Worm (Caenorhabditis elegans): Measurements from ENCODE around the gene fre-1.
"Not testable (repeated sequence)": the region's sequence is repeated elsewhere in the genome, so short reads cannot be mapped to it uniquely, and the experiment has no call there.

The fre-1 gene

ce11 chrV:20090698-20091313, 3.3 kb upstream of the fre-1 start, which contains the start of the genes dcs-1 and sec-23:
Gene dcs-1 (minus strand): TSS chrV:20090743.
Gene sec-23 (plus strand): TSS chrV:20091263.
- TF ChIP-seq hmg-20 (GFP tag; IDR thresholded peaks at IDR 0.05): no peak
- TF ChIP-seq D2030.7 (GFP tag; IDR thresholded peaks at IDR 0.05): 0 out of 2 replicates have a peak, but pooled peaks have one; percentile 11
- TF ChIP-seq ztf-3 (GFP tag; optimal IDR thresholded peaks at IDR 0.05): no peak
- peak; percentile 12 for TF ChIP-seq snpc-3.4 (tag; optimal IDR thresholded peaks at IDR 0.05)
- 0 out of 2 replicates have a peak, but pooled peaks have one; percentile 21 for TF ChIP-seq dox-1 (GFP tag; IDR thresholded peaks at IDR 0.05)
- no peak for TF ChIP-seq C17E4.6 (GFP tag; IDR thresholded peaks at IDR 0.05)
- TF ChIP-seq let-607 (tag; optimal IDR thresholded peaks at IDR 0.05): peak; percentile 97 to 98
- peak in 1 of 2 experiments; percentile 15 for TF ChIP-seq rec-8 (tag; optimal IDR thresholded peaks at IDR 0.05)
- no peak for TF ChIP-seq F23B12.7 (tag; optimal IDR thresholded peaks at IDR 0.05; ENCODE audit: insufficient read depth)

ce11 chrV:20088340-20088739, 805 bp upstream of the fre-1 start:
- TF ChIP-seq snpc-1.3 (tag; optimal IDR thresholded peaks at IDR 0.05; ENCODE audit: insufficient read depth): peak; percentile 48
- peak; percentile 93 for TF ChIP-seq pbrm-1 (GFP tag; IDR thresholded peaks at IDR 0.05)
- TF ChIP-seq Y53G8AR.9 (GFP tag; conservative IDR thresholded peaks at IDR 0.05): peak; percentile 70; the same call in 1 of the 2 replicates
- TF ChIP-seq lin-26 (GFP tag; IDR thresholded peaks at IDR 0.05): peak; percentile 17; the same call in 1 of the 2 replicates
- peak; percentile 63 for TF ChIP-seq rcor-1 (GFP tag; IDR thresholded peaks at IDR 0.05)
- peak; percentile 47; the same call in 1 of the 2 replicates for TF ChIP-seq mcd-1 (GFP tag; IDR thresholded peaks at IDR 0.05)
- peak; percentile 44; the same call in 1 of the 2 replicates for TF ChIP-seq attf-3 (GFP tag; conservative IDR thresholded peaks at IDR 0.05)
- peak; percentile 91 for TF ChIP-seq snpc-1.1 (tag; optimal IDR thresholded peaks at IDR 0.05; ENCODE audit: insufficient read depth)
- peak; percentile 99 for TF ChIP-seq D2030.7 (GFP tag; IDR thresholded peaks at IDR 0.05)
- TF ChIP-seq hmg-1.2 (GFP tag; IDR thresholded peaks at IDR 0.05): peak; percentile 77
- peak; percentile 66 for TF ChIP-seq tbp1 (GFP tag; optimal IDR thresholded peaks at IDR 0.05)
- TF ChIP-seq cebp-1 (GFP tag; IDR thresholded peaks at IDR 0.05): not testable (repeated sequence)
- TF ChIP-seq cebp-1 (tag; optimal IDR thresholded peaks at IDR 0.05): peak; percentile 14
- peak; percentile 67; the same call in 1 of the 2 replicates for TF ChIP-seq ekl-4 (GFP tag; IDR thresholded peaks at IDR 0.05)
- peak; percentile 49 for TF ChIP-seq lsl-1 (GFP tag; optimal IDR thresholded peaks at IDR 0.05)
- TF ChIP-seq F37B4.10 (GFP tag; IDR thresholded peaks at IDR 0.05): 0 out of 2 replicates have a peak, but pooled peaks have one; percentile 58
- peak; percentile 60; the same call in 1 of the 2 replicates for TF ChIP-seq ztf-28 (GFP tag; IDR thresholded peaks at IDR 0.05)
- peak; percentile 50 for TF ChIP-seq snpc-3.4 (tag; optimal IDR thresholded peaks at IDR 0.05)
- 0 out of 2 replicates have a peak, but pooled peaks have one; percentile 32 for TF ChIP-seq nfyb-1 (GFP tag; IDR thresholded peaks at IDR 0.05)
- TF ChIP-seq B0336.3 (GFP tag; IDR thresholded peaks at IDR 0.05): peak; percentile 55; the same call in 1 of the 2 replicates
- peak; percentile 47 for TF ChIP-seq ceh-100 (GFP tag; IDR thresholded peaks at IDR 0.05)
- TF ChIP-seq attf-6 (GFP tag; IDR thresholded peaks at IDR 0.05): peak; percentile 84
- TF ChIP-seq snpc-4 (GFP tag; optimal IDR thresholded peaks at IDR 0.05): peak; percentile 88
- TF ChIP-seq snpc-4 (tag; optimal IDR thresholded peaks at IDR 0.05): peak; percentile 56 to 95 (median 90)
- TF ChIP-seq Y79H2A.3 (GFP tag; conservative IDR thresholded peaks at IDR 0.05): 0 out of 2 replicates have a peak, but pooled peaks have one; percentile 14
- peak; percentile 30 for TF ChIP-seq F49E8.2 (tag; optimal IDR thresholded peaks at IDR 0.05; ENCODE audit: insufficient read depth)
- peak; percentile 72 for TF ChIP-seq Y95B8A.8 (GFP tag; IDR thresholded peaks at IDR 0.05)
- peak; percentile 78 for TF ChIP-seq madf-6 (GFP tag; IDR thresholded peaks at IDR 0.05)
- peak; percentile 88 for TF ChIP-seq dox-1 (GFP tag; IDR thresholded peaks at IDR 0.05)
- 0 out of 2 replicates have a peak, but pooled peaks have one; percentile 8 for TF ChIP-seq bed-2 (GFP tag; IDR thresholded peaks at IDR 0.05)

Data from whole organism, young adult.